Worm (Caenorhabditis elegans): ENCODE data around the gene acs-19.
A peak's percentile ranks its signal among the peaks of the same experiment; 100 is the strongest.

acs-19 gene

DNA sequence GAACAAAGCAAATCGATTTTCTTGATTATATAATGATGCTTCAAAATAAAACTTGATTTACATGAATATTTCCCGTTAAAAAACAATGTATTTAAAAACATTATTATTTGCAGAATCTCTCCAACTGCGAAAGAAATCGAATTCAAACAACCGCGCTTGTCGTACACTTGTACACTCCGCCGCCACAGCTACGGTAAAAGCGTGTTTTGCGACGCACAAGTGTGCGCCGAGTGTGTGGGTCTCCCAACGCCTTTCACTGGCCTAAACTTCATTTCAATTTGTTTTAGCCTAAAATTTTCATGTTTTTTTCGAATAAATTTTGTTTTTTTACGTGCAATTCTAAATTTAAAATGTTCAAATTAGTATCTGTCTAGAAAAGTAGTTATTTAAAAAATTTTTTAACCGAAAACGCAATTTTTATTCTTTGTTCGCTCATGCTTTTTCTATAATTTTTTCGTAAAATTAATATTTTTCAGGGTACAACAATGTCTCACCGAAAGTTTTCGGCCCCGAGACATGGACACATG lies 3.2 kb downstream of the acs-19 start, which contains the start of gene rpl-3:
Gene rpl-3 (plus strand): TSS at position 477 of the 527 bp plus-strand sequence.
- TF ChIP-seq nhr-237 (tag; optimal IDR thresholded peaks at IDR 0.05) = peak; percentile 100
- TF ChIP-seq blmp-1 (tag; optimal IDR thresholded peaks at IDR 0.05) = peak; percentile 93
- TF ChIP-seq flh-1 (GFP tag; optimal IDR thresholded peaks at IDR 0.05) = peak; percentile 78
- peak; percentile 97 for TF ChIP-seq ceh-83 (GFP tag; optimal IDR thresholded peaks at IDR 0.05)
- peak; percentile 95 for TF ChIP-seq elt-3 (tag; optimal IDR thresholded peaks at IDR 0.05)
- TF ChIP-seq unc-39 (tag; optimal IDR thresholded peaks at IDR 0.05) = peak; percentile 98
- TF ChIP-seq nhr-2 (tag; optimal IDR thresholded peaks at IDR 0.05) = peak; percentile 79
- TF ChIP-seq M03D4.4 (tag; optimal IDR thresholded peaks at IDR 0.05) = peak; percentile 98
- TF ChIP-seq ztf-11 (tag; optimal IDR thresholded peaks at IDR 0.05) = peak; percentile 97
- TF ChIP-seq ham-2 (GFP tag; optimal IDR thresholded peaks at IDR 0.05) = peak; percentile 97
- TF ChIP-seq ceh-43 (GFP tag; optimal IDR thresholded peaks at IDR 0.05) = peak; percentile 96
- peak; percentile 92 for TF ChIP-seq hlh-1 (tag; optimal IDR thresholded peaks at IDR 0.05)
- TF ChIP-seq unc-62 (GFP tag; optimal IDR thresholded peaks at IDR 0.05) = peak; percentile 97
- peak; percentile 99 for TF ChIP-seq unc-120 (tag; optimal IDR thresholded peaks at IDR 0.05; ENCODE audit: poor library complexity, severe bottlenecking)
- peak; percentile 99 for TF ChIP-seq ceh-39 (tag; optimal IDR thresholded peaks at IDR 0.05)
- TF ChIP-seq sem-2 (GFP tag; optimal IDR thresholded peaks at IDR 0.05) = peak; percentile 80
- TF ChIP-seq nhr-12 (tag; optimal IDR thresholded peaks at IDR 0.05) = peak; percentile 98
- peak; percentile 85 for TF ChIP-seq bed-3 (GFP tag; optimal IDR thresholded peaks at IDR 0.05)
- TF ChIP-seq cnd-1 (tag; optimal IDR thresholded peaks at IDR 0.05) = peak; percentile 99
- peak; percentile 96 for TF ChIP-seq tbx-8 (GFP tag; optimal IDR thresholded peaks at IDR 0.05)
- no peak for TF ChIP-seq snpc-4 (tag; optimal IDR thresholded peaks at IDR 0.05)
- peak; percentile 14 for TF ChIP-seq nhr-76 (tag; optimal IDR thresholded peaks at IDR 0.05)
- TF ChIP-seq nhr-28 (tag; optimal IDR thresholded peaks at IDR 0.05) = peak; percentile 93
- peak; percentile 90 for TF ChIP-seq elt-1 (tag; optimal IDR thresholded peaks at IDR 0.05; ENCODE audit: borderline replicate concordance, insufficient read depth)
- peak; percentile 100 for TF ChIP-seq lsy-2 (tag; optimal IDR thresholded peaks at IDR 0.05)
- peak; percentile 100 for TF ChIP-seq mep-1 (tag; optimal IDR thresholded peaks at IDR 0.05)
- peak; percentile 86 for TF ChIP-seq mab-5 (tag; optimal IDR thresholded peaks at IDR 0.05)
- peak; percentile 99 for TF ChIP-seq mls-2 (tag; optimal IDR thresholded peaks at IDR 0.05)
- TF ChIP-seq lin-13 (tag; optimal IDR thresholded peaks at IDR 0.05) = peak; percentile 100
- TF ChIP-seq ces-1 (GFP tag; optimal IDR thresholded peaks at IDR 0.05) = peak; percentile 97
- TF ChIP-seq zip-8 (tag; optimal IDR thresholded peaks at IDR 0.05) = peak; percentile 10
- peak; percentile 81 for TF ChIP-seq lin-32 (GFP tag; optimal IDR thresholded peaks at IDR 0.05)
- TF ChIP-seq drap-1 (GFP tag; optimal IDR thresholded peaks at IDR 0.05) = peak; percentile 99
- TF ChIP-seq pha-4 (tag; optimal IDR thresholded peaks at IDR 0.05) = peak; percentile 100
- TF ChIP-seq sptf-1 (tag; optimal IDR thresholded peaks at IDR 0.05) = peak; percentile 99

DNA sequence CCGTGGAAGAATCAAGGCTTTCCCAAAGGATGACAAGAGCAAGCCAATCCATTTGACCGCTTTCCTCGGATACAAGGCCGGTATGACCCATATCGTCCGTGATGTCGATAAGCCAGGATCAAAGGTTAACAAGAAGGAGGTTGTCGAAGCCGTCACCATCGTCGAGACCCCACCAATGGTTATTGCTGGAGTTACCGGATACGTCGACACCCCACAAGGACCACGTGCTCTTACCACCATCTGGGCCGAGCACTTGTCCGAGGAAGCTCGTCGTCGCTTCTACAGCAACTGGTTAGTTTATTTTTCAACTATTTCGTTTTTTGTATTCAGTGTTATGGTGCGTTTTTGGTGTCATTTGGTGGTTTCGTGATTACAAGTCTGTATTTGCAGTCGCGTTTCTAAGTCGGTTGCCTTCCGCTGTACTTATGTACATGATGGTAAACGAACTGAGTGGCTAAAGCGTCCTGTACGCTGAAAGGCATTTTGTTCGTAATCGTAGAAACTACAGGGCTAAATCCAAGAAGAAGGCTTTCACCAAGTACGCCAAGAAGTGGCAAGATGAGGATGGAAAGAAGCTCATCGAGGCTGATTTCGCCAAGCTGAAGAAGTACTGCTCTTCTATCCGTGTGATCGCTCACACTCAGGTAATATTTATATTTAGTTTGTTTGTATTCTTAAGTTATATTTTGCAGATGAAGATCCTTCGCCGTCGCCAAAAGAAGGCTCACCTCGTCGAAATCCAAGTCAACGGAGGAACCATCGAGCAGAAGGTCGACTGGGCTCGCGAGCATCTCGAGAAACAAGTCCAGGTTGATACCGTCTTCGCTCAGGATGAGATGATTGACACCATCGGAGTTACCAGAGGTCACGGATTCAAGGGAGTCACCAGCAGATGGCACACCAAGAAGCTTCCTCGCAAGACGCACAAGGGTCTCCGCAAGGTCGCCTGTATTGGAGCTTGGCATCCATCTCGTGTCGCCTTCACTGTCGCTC lies 3.9 kb downstream of the acs-19 start:
- TF ChIP-seq sem-2 (GFP tag; optimal IDR thresholded peaks at IDR 0.05) = no peak
- TF ChIP-seq flh-1 (GFP tag; optimal IDR thresholded peaks at IDR 0.05) = no peak
- no peak for TF ChIP-seq unc-39 (tag; optimal IDR thresholded peaks at IDR 0.05)
- no peak for TF ChIP-seq cnd-1 (tag; optimal IDR thresholded peaks at IDR 0.05)
- TF ChIP-seq mls-2 (tag; optimal IDR thresholded peaks at IDR 0.05) = no peak
- TF ChIP-seq nhr-76 (tag; optimal IDR thresholded peaks at IDR 0.05) = no peak
- no peak for TF ChIP-seq hlh-1 (tag; optimal IDR thresholded peaks at IDR 0.05)
- TF ChIP-seq ztf-11 (tag; optimal IDR thresholded peaks at IDR 0.05) = no peak

DNA sequence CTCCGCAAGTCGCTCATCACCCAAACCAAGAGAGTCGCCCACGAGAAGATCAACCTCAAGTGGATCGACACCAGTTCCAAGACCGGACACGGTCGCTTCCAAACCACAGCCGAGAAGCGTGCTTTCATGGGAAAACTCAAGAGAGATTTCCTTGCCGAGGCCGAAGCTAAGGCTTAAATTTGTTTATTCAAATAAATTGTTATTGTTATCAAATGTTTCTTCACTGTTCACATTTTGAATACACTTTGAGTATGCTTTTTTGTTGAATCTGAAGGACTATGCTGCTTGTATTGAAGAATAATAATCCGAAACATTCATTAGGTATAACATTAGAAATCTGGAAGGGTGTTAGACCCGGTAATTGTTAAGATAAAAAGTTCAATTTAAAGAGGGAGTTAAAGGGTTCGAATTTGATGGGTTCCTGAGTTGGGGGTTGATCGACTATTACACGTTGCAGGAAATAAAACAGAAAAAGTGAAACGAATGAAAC lies 5.0 kb downstream of the acs-19 start:
- TF ChIP-seq unc-39 (tag; optimal IDR thresholded peaks at IDR 0.05) (peak; percentile 30), unc-120 (tag; optimal IDR thresholded peaks at IDR 0.05; ENCODE audit: poor library complexity, severe bottlenecking) (no peak)

All from whole organism, mixed stage, embryonic.